Worm (Caenorhabditis elegans) whole organism, young adult: ENCODE measurements around the gene B0280.9.

Experiments
- B0019.2 ChIP-seq: fragments of 200-800 bp; sonication (Bioruptor generic); conservative IDR thresholded peaks from 2 replicates; pipeline ENCODE4 v1.3.6; 2022; ENCODE audit warnings: missing genetic modification reagents, missing genetic modification characterization, missing compliant biosample characterization
- B0035.1 ChIP-seq: sonication (generic microtip); optimal IDR thresholded peaks from 2 replicates; lab custom pipeline; 2016; ENCODE audit warnings: missing genetic modification characterization, mild to moderate bottlenecking, missing compliant biosample characterization, missing genotype, missing genetic modification reagents
- B0261.1 ChIP-seq: sonication (generic microtip); optimal IDR thresholded peaks from 2 replicates; lab custom pipeline; 2016; ENCODE audit warnings: mild to moderate bottlenecking, missing genetic modification characterization, moderate library complexity, missing compliant biosample characterization
- C06A6.2 ChIP-seq: fragments of 200-800 bp; sonication (Bioruptor generic); conservative IDR thresholded peaks from 2 replicates; pipeline ENCODE4 v1.3.6; 2022; ENCODE audit warnings: missing genetic modification characterization, missing compliant biosample characterization
- C17E4.6 ChIP-seq: fragments of 200-800 bp; sonication (Bioruptor generic); IDR thresholded peaks from 2 replicates; pipeline ENCODE4 v1.3.6; 2022; ENCODE audit warnings: missing genetic modification reagents, missing genetic modification characterization, missing compliant biosample characterization
- F39B2.1 ChIP-seq: fragments of 200-800 bp; sonication (Bioruptor generic); IDR thresholded peaks from 2 replicates; pipeline ENCODE4 v1.3.6; 2022; ENCODE audit warnings: missing genetic modification reagents, missing genetic modification characterization, missing compliant biosample characterization
- F52B5.7 ChIP-seq: sonication (generic microtip); optimal IDR thresholded peaks from 2 replicates; lab custom pipeline; 2016; ENCODE audit warnings: mild to moderate bottlenecking, missing genetic modification characterization, missing compliant biosample characterization
- K12H6.12 ChIP-seq: fragments of 200-800 bp; sonication (Bioruptor generic); optimal IDR thresholded peaks from 2 replicates; lab custom pipeline; 2018; ENCODE audit warnings: mild to moderate bottlenecking, missing genetic modification characterization, missing compliant biosample characterization
- Y53F4B.3 ChIP-seq: fragments of 200-800 bp; sonication (Bioruptor generic); IDR thresholded peaks from 2 replicates; pipeline ENCODE4 v1.3.6; 2022; ENCODE audit warnings: missing genetic modification reagents, missing genetic modification characterization, missing compliant biosample characterization
- Y53G8AR.9 ChIP-seq: fragments of 200-800 bp; sonication (Bioruptor generic); conservative IDR thresholded peaks from 2 replicates; pipeline ENCODE4 v1.3.6; 2022; ENCODE audit warnings: missing genetic modification reagents, missing genetic modification characterization, missing compliant biosample characterization
- ZK185.1 ChIP-seq: sonication (generic microtip); optimal IDR thresholded peaks from 2 replicates; lab custom pipeline; 2016; ENCODE audit warnings: mild to moderate bottlenecking, missing genetic modification characterization, missing compliant biosample characterization; ENCODE audit not compliant: poor library complexity, severe bottlenecking
- akir-1 ChIP-seq: fragments of 200-800 bp; sonication (Bioruptor generic); optimal IDR thresholded peaks from 2 replicates; lab custom pipeline; 2018; ENCODE audit warnings: mild to moderate bottlenecking, missing genetic modification characterization, moderate library complexity, missing compliant biosample characterization
- attf-5 ChIP-seq: fragments of 200-800 bp; sonication (Bioruptor generic); optimal IDR thresholded peaks from 2 replicates; lab custom pipeline; 2018; ENCODE audit warnings: mild to moderate bottlenecking, missing genetic modification characterization, missing compliant biosample characterization
- ccch-3 ChIP-seq: fragments of 200-800 bp; sonication (Bioruptor generic); optimal IDR thresholded peaks from 2 replicates; lab custom pipeline; 2018; ENCODE audit warnings: mild to moderate bottlenecking, missing genetic modification characterization, missing compliant biosample characterization
- ceh-27 ChIP-seq: fragments of 200-800 bp; sonication (Bioruptor generic); optimal IDR thresholded peaks from 2 replicates; lab custom pipeline; 2018; ENCODE audit warnings: mild to moderate bottlenecking, missing genetic modification characterization, moderate library complexity, missing compliant biosample characterization
- ceh-58 ChIP-seq: fragments of 200-800 bp; sonication (Bioruptor generic); IDR thresholded peaks from 2 replicates; pipeline ENCODE4 v1.3.6; 2022; ENCODE audit warnings: missing genetic modification characterization, missing compliant biosample characterization
- die-1 ChIP-seq: sonication (generic microtip); optimal IDR thresholded peaks from 2 replicates; lab custom pipeline; 2016; ENCODE audit warnings: missing genotype, mild to moderate bottlenecking, missing genetic modification characterization, missing compliant biosample characterization
- dox-1 ChIP-seq: fragments of 200-800 bp; sonication (Bioruptor generic); IDR thresholded peaks from 2 replicates; pipeline ENCODE4 v1.3.6; 2022; ENCODE audit warnings: missing genetic modification reagents, missing genetic modification characterization, missing compliant biosample characterization
- egl-44 ChIP-seq: fragments of 200-800 bp; sonication (Bioruptor generic); IDR thresholded peaks from 2 replicates; pipeline ENCODE4 v1.3.6; 2022; ENCODE audit warnings: missing genetic modification reagents, missing genetic modification characterization, missing compliant biosample characterization
- egrh-3 ChIP-seq: fragments of 200-800 bp; sonication (Bioruptor generic); IDR thresholded peaks from 2 replicates; pipeline ENCODE4 v1.3.6; 2022; ENCODE audit warnings: missing genetic modification reagents, missing genetic modification characterization, missing compliant biosample characterization
- ekl-4 ChIP-seq: fragments of 200-800 bp; sonication (Bioruptor generic); IDR thresholded peaks from 2 replicates; pipeline ENCODE4 v1.3.6; 2022; ENCODE audit warnings: missing genetic modification reagents, missing genetic modification characterization, missing compliant biosample characterization
- him-1 ChIP-seq: sonication (generic microtip); optimal IDR thresholded peaks from 2 replicates; lab custom pipeline; 2016; ENCODE audit warnings: missing genotype, missing genetic modification reagents, missing genetic modification characterization, missing compliant biosample characterization
- hmg-1.2 ChIP-seq: fragments of 200-800 bp; sonication (Bioruptor generic); IDR thresholded peaks from 2 replicates; pipeline ENCODE4 v1.3.6; 2022; ENCODE audit warnings: missing genetic modification reagents, missing genetic modification characterization, missing compliant biosample characterization
- hsf-1 ChIP-seq: fragments of 200-800 bp; sonication (Bioruptor generic); IDR thresholded peaks from 2 replicates; pipeline ENCODE4 v1.3.6; 2022; ENCODE audit warnings: missing genetic modification reagents, missing genetic modification characterization, missing compliant biosample characterization
- lin-35 ChIP-seq, 3 experiments: fragments of 150-350 bp in 2 of 3; sonication (generic microtip) in 1 of 3; optimal IDR thresholded peaks; 2 replicates each; lab custom pipeline; 2014 to 2018; ENCODE audit warnings: missing biosample characterization in 3 of 3, missing genetic modification characterization in 3 of 3, missing genetic modification reagents in 3 of 3
- madf-10 ChIP-seq: sonication (generic microtip); optimal IDR thresholded peaks from 2 replicates; lab custom pipeline; 2016; ENCODE audit warnings: mild to moderate bottlenecking, missing genetic modification characterization, missing compliant biosample characterization
- madf-6 ChIP-seq: fragments of 200-800 bp; sonication (Bioruptor generic); IDR thresholded peaks from 2 replicates; pipeline ENCODE4 v1.3.6; 2022; ENCODE audit warnings: missing genetic modification reagents, missing genetic modification characterization, missing compliant biosample characterization
- mcd-1 ChIP-seq: fragments of 200-800 bp; sonication (Bioruptor generic); IDR thresholded peaks from 2 replicates; pipeline ENCODE4 v1.3.6; 2022; ENCODE audit warnings: missing genetic modification reagents, missing genetic modification characterization, missing compliant biosample characterization
- nhr-27 ChIP-seq: fragments of 200-800 bp; sonication (Bioruptor generic); optimal IDR thresholded peaks from 2 replicates; lab custom pipeline; 2018; ENCODE audit warnings: mild to moderate bottlenecking, missing genetic modification characterization, moderate library complexity, missing compliant biosample characterization
- pbrm-1 ChIP-seq: fragments of 200-800 bp; sonication (Bioruptor generic); IDR thresholded peaks from 2 replicates; pipeline ENCODE4 v1.3.6; 2022; ENCODE audit warnings: missing genetic modification reagents, missing genetic modification characterization, missing compliant biosample characterization
- sea-2 ChIP-seq: fragments of 200-800 bp; sonication (Bioruptor generic); IDR thresholded peaks from 2 replicates; pipeline ENCODE4 v1.3.6; 2022; ENCODE audit warnings: missing genetic modification characterization, missing compliant biosample characterization
- tlf-1 ChIP-seq: fragments of 200-800 bp; sonication (Bioruptor generic); optimal IDR thresholded peaks from 2 replicates; lab custom pipeline; 2018; ENCODE audit warnings: mild to moderate bottlenecking, missing genetic modification characterization, missing compliant biosample characterization
- zfh-2 ChIP-seq: fragments of 200-800 bp; sonication (Bioruptor generic); conservative IDR thresholded peaks from 2 replicates; pipeline ENCODE4 v1.3.6; 2022; ENCODE audit warnings: missing genetic modification reagents, missing genetic modification characterization, missing compliant biosample characterization
- ztf-22 ChIP-seq: fragments of 200-800 bp; sonication (Bioruptor generic); optimal IDR thresholded peaks from 2 replicates; lab custom pipeline; 2018; ENCODE audit warnings: mild to moderate bottlenecking, missing genetic modification characterization, moderate library complexity, missing compliant biosample characterization
- ztf-25 ChIP-seq: fragments of 200-800 bp; sonication (Bioruptor generic); IDR thresholded peaks from 2 replicates; pipeline ENCODE4 v1.3.6; 2022; ENCODE audit warnings: missing genetic modification reagents, missing genetic modification characterization, missing compliant biosample characterization
- ztf-26 ChIP-seq: sonication (generic microtip); optimal IDR thresholded peaks from 2 replicates; lab custom pipeline; 2017; ENCODE audit warnings: missing genetic modification characterization, missing compliant biosample characterization

Gene B0280.9

ce11 chrIII:7153747-7154238, 31.1 kb upstream of the B0280.9 start, which contains the start of gene ogt-1 (continued):
- TF ChIP-seq egl-44 (GFP tag; lab: Robert Waterston, UW) (no peak), hmg-1.2 (GFP tag; lab: Robert Waterston, UW) (peak; percentile 89), lin-35 (GFP tag; optimal IDR thresholded peaks at IDR 0.05; lab: Kevin White, UChicago) (peak in 1 of 3 experiments; percentile 71), Y53G8AR.9 (GFP tag; lab: Robert Waterston, UW) (0 out of 2 replicates have a peak, but pooled peaks have one; percentile 48), ZK185.1 (tag; lab: Kevin White, UChicago) (peak; percentile 32), K12H6.12 (peak; percentile 63), ceh-27 (GFP tag; lab: Kevin White, UChicago) (peak; percentile 76), ztf-25 (GFP tag; lab: Robert Waterston, UW) (no peak), dox-1 (GFP tag; lab: Robert Waterston, UW) (peak; percentile 65), C17E4.6 (GFP tag; lab: Robert Waterston, UW) (no peak), madf-10 (tag; lab: Kevin White, UChicago) (peak; percentile 5)

ce11 chrIII:7152569-7152968, 29.9 kb upstream of the B0280.9 start:
- TF ChIP-seq B0261.1 (tag; lab: Kevin White, UChicago) (no peak), attf-5 (GFP tag; lab: Kevin White, UChicago) (no peak), ccch-3 (GFP tag; lab: Kevin White, UChicago) (no peak), mcd-1 (GFP tag; lab: Robert Waterston, UW) (no peak), C06A6.2 (GFP tag; lab: Robert Waterston, UW) (no peak), B0019.2 (GFP tag; lab: Robert Waterston, UW) (no peak), hsf-1 (GFP tag; lab: Robert Waterston, UW) (no peak), ceh-58 (GFP tag; lab: Robert Waterston, UW) (no peak), F39B2.1 (GFP tag; lab: Robert Waterston, UW) (no peak), zfh-2 (GFP tag; lab: Robert Waterston, UW) (no peak), him-1 (tag; lab: Kevin White, UChicago) (no peak), ztf-22 (no peak), ekl-4 (GFP tag; lab: Robert Waterston, UW) (no peak), die-1 (no peak), ztf-25 (GFP tag; lab: Robert Waterston, UW) (no peak), Y53F4B.3 (GFP tag; lab: Robert Waterston, UW) (no peak), madf-6 (GFP tag; lab: Robert Waterston, UW) (no peak)

ce11 chrIII:7150162-7150561, 27.5 kb upstream of the B0280.9 start:
- no peak for TF ChIP-seq ztf-26 (tag; lab: Kevin White, UChicago)
- no peak for TF ChIP-seq ztf-22
- TF ChIP-seq F52B5.7 (tag; lab: Kevin White, UChicago), result no peak

ce11 chrIII:7148191-7148590, 25.5 kb upstream of the B0280.9 start:
- TF ChIP-seq B0035.1 (tag; lab: Kevin White, UChicago) (no peak), egrh-3 (GFP tag; lab: Robert Waterston, UW) (no peak), B0019.2 (GFP tag; lab: Robert Waterston, UW) (no peak), C17E4.6 (GFP tag; lab: Robert Waterston, UW) (no peak), pbrm-1 (GFP tag; lab: Robert Waterston, UW) (no peak), sea-2 (no peak), akir-1 (GFP tag; lab: Kevin White, UChicago) (no peak), nhr-27 (tag; lab: Kevin White, UChicago) (no peak), tlf-1 (no peak)
